Worm (Caenorhabditis elegans) whole organism, L4 larva: ENCODE data around the gene pitr-5.

ENCODE experiments used
- ceh-28 ChIP-seq: fragments of 150-350 bp; optimal IDR thresholded peaks from 2 replicates; lab custom pipeline; 2014; ENCODE audit warnings: missing biosample characterization, missing genetic modification reagents, missing genetic modification characterization
- ctbp-1 ChIP-seq: fragments of 200-800 bp; sonication (Bioruptor generic); IDR thresholded peaks from 2 replicates; pipeline ENCODE4 v1.3.6; 2022; ENCODE audit warnings: missing genetic modification reagents, missing genetic modification characterization, missing compliant biosample characterization
- lin-38 ChIP-seq: fragments of 200-800 bp; sonication (Bioruptor generic); IDR thresholded peaks from 2 replicates; pipeline ENCODE4 v1.3.6; 2022; ENCODE audit warnings: missing genetic modification reagents, missing genetic modification characterization, missing compliant biosample characterization
- mdl-1 ChIP-seq, 2 experiments: fragments of 150-350 bp in 1 of 2; sonication (generic microtip) in 1 of 2; optimal IDR thresholded peaks; 2 replicates each; lab custom pipeline; 2014 to 2017; ENCODE audit warnings: missing biosample characterization in 2 of 2, missing genetic modification characterization in 2 of 2
- nhr-11 ChIP-seq: fragments of 150-350 bp; optimal IDR thresholded peaks from 2 replicates; lab custom pipeline; 2014; ENCODE audit warnings: missing biosample characterization, missing genetic modification characterization
- unc-62 ChIP-seq, 3 experiments: fragments of 150-350 bp in 1 of 3; sonication (generic microtip); optimal IDR thresholded peaks in 2 of 3; peaks in 1 of 3; 1 replicate in 1 of 3; 2 replicates in 2 of 3; lab custom pipeline; 2014 to 2017; ENCODE audit warnings: missing biosample characterization in 3 of 3, missing genetic modification characterization in 3 of 3, missing genetic modification reagents in 3 of 3, missing genotype in 1 of 3

ce11 chrV:7216016-7216415 is 31.4 kb downstream of the pitr-5 start:
- no peak for TF ChIP-seq mdl-1 (tag; optimal IDR thresholded peaks at IDR 0.05; lab: Kevin White, UChicago)
- no peak for TF ChIP-seq ceh-28 (tag; lab: Kevin White, UChicago)
- TF ChIP-seq unc-62 (GFP tag; optimal IDR thresholded peaks at IDR 0.05 in 1 of 2; lab: Kevin White, UChicago), result peak in 1 of 2 experiments; percentile 72
- no peak for TF ChIP-seq unc-62 (tag; optimal IDR thresholded peaks at IDR 0.05; lab: Kevin White, UChicago)
- TF ChIP-seq ctbp-1, result no peak
- TF ChIP-seq lin-38, result no peak
- no peak for TF ChIP-seq nhr-11
